Worm (Caenorhabditis elegans) whole organism, early embryonic: ENCODE results near the gene arrd-22.
"Not testable (repeated sequence)": the region's sequence is repeated elsewhere in the genome, so short reads cannot be mapped to it uniquely, and the experiment has no call there.

Experiments used
- B0310.2 ChIP-seq: sonication (generic microtip); optimal IDR thresholded peaks from 2 replicates; lab custom pipeline; 2016; ENCODE audit warnings: mild to moderate bottlenecking, missing genetic modification characterization, missing compliant biosample characterization
- F13C5.2 ChIP-seq: sonication (generic microtip); optimal IDR thresholded peaks from 2 replicates; lab custom pipeline; 2017; ENCODE audit warnings: mild to moderate bottlenecking, missing genetic modification characterization, inconsistent platforms, missing compliant biosample characterization
- aly-1 ChIP-seq: sonication (generic microtip); optimal IDR thresholded peaks from 2 replicates; lab custom pipeline; 2016; ENCODE audit warnings: missing genetic modification characterization, missing compliant biosample characterization
- ama-1 ChIP-seq: fragments of 150-350 bp; optimal IDR thresholded peaks from 2 replicates; lab custom pipeline; 2014
- ceh-13 ChIP-seq: fragments of 200-800 bp; sonication (Bioruptor generic); optimal IDR thresholded peaks from 2 replicates; lab custom pipeline; 2018; ENCODE audit warnings: mild to moderate bottlenecking, missing genetic modification characterization, missing compliant biosample characterization
- ceh-36 ChIP-seq: sonication (generic microtip); optimal IDR thresholded peaks from 2 replicates; lab custom pipeline; 2016; ENCODE audit warnings: missing genetic modification characterization, inconsistent platforms, missing compliant biosample characterization
- ets-7 ChIP-seq: sonication (generic microtip); optimal IDR thresholded peaks from 2 replicates; lab custom pipeline; 2016; ENCODE audit warnings: missing genotype, missing genetic modification characterization, missing compliant biosample characterization
- flt-1 ChIP-seq: fragments of 200-800 bp; sonication (Bioruptor generic); IDR thresholded peaks from 2 replicates; pipeline ENCODE4 v1.3.6; 2022; ENCODE audit warnings: missing genetic modification characterization, missing compliant biosample characterization
- hmbx-1 ChIP-seq: sonication (generic microtip); optimal IDR thresholded peaks from 2 replicates; lab custom pipeline; 2016; ENCODE audit warnings: mild to moderate bottlenecking, missing genetic modification characterization, missing compliant biosample characterization
- hmg-4 ChIP-seq: fragments of 200-800 bp; sonication (Bioruptor generic); optimal IDR thresholded peaks from 2 replicates; lab custom pipeline; 2018; ENCODE audit warnings: mild to moderate bottlenecking, missing genetic modification characterization, missing compliant biosample characterization
- hnd-1 ChIP-seq: sonication (generic microtip); optimal IDR thresholded peaks from 2 replicates; lab custom pipeline; 2016; ENCODE audit warnings: missing genetic modification characterization, missing compliant biosample characterization
- pes-1 ChIP-seq: fragments of 200-800 bp; sonication (Bioruptor generic); IDR thresholded peaks from 2 replicates; pipeline ENCODE4 v1.3.6; 2022; ENCODE audit warnings: missing genetic modification reagents, missing genetic modification characterization, missing compliant biosample characterization
- scrt-1 ChIP-seq: fragments of 200-800 bp; sonication (Bioruptor generic); IDR thresholded peaks from 2 replicates; pipeline ENCODE4 v1.3.6; 2022; ENCODE audit warnings: missing genetic modification characterization, missing compliant biosample characterization
- sea-1 ChIP-seq: fragments of 200-800 bp; sonication (Bioruptor generic); conservative IDR thresholded peaks from 2 replicates; pipeline ENCODE4 v1.3.6; 2022; ENCODE audit warnings: missing genetic modification characterization, missing compliant biosample characterization
- tbx-11 ChIP-seq: fragments of 200-800 bp; sonication (Bioruptor generic); IDR thresholded peaks from 2 replicates; pipeline ENCODE4 v1.3.6; 2022; ENCODE audit warnings: missing genetic modification characterization, missing compliant biosample characterization
- tbx-37 ChIP-seq: fragments of 200-800 bp; sonication (Bioruptor generic); conservative IDR thresholded peaks from 2 replicates; pipeline ENCODE4 v1.3.6; 2022; ENCODE audit warnings: missing genetic modification reagents, missing genetic modification characterization, missing compliant biosample characterization
- tra-4 ChIP-seq: sonication (generic microtip); optimal IDR thresholded peaks from 2 replicates; lab custom pipeline; 2017; ENCODE audit warnings: missing genetic modification characterization, missing compliant biosample characterization

Gene arrd-22

DNA sequence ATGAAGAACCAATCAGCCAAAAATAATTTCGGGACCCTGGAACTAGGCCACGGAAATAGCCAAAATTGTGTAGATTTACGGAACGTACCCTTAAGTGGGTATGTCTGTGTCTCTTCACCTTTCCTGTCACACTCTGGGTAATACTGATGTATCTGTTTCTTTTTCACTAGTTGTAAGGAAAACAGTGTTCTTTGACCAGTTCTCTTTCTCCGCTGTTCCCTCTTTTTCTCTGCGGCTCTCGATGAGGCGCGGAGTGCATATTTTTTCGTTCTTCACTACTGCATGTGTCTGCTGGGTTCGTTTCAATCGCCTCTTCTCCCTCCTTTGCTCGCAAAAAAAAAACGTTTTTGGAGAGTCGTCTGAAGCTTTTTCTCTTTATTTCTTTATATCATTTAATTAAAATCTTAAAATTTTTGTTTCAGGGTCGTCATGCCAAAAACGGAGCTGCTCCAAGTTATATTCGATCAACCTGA, at the start of gene arrd-22:
Gene arrd-22, plus strand, starts transcription at position 423 of the 473 bp plus-strand sequence.
- no peak for TF ChIP-seq hmg-4
- no peak for TF ChIP-seq F13C5.2 (tag; lab: Kevin White, UChicago)
- no peak for TF ChIP-seq pes-1
- TF ChIP-seq sea-1, result no peak
- no peak for TF ChIP-seq tbx-37 (GFP tag; lab: Robert Waterston, UW)
- TF ChIP-seq flt-1 (GFP tag; lab: Robert Waterston, UW), result no peak
- no peak for TF ChIP-seq aly-1 (tag; lab: Kevin White, UChicago)
- TF ChIP-seq ets-7 (tag; lab: Kevin White, UChicago), result no peak
- TF ChIP-seq B0310.2 (tag; lab: Kevin White, UChicago), result no peak
- TF ChIP-seq hnd-1 (tag; lab: Kevin White, UChicago), result no peak
- no peak for TF ChIP-seq ama-1 (lab: Kevin White, UChicago)
- TF ChIP-seq tra-4 (tag; lab: Kevin White, UChicago), result no peak

DNA sequence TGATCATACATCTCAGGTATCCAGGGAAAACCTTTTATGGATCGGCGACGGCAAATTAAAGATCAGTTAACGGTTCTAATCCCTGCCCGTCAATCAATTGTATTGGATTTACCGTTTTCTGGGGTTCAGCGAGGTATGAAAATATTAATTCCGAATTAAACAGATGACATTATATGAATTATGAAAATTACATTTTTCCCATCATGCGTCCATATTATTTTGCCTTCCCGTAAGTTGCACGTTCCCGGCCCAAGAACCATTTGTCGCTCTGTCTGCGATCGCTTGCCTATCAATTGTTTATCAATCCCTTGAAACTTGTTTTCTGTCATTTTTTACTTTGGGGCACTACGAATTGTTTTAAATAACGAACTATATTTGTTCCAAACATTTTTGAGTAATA, 48.7 kb upstream of the arrd-22 start:
- TF ChIP-seq F13C5.2 (tag; lab: Kevin White, UChicago), result no peak
- TF ChIP-seq ceh-13 (GFP tag; lab: Kevin White, UChicago), result no peak
- TF ChIP-seq pes-1, result no peak

DNA sequence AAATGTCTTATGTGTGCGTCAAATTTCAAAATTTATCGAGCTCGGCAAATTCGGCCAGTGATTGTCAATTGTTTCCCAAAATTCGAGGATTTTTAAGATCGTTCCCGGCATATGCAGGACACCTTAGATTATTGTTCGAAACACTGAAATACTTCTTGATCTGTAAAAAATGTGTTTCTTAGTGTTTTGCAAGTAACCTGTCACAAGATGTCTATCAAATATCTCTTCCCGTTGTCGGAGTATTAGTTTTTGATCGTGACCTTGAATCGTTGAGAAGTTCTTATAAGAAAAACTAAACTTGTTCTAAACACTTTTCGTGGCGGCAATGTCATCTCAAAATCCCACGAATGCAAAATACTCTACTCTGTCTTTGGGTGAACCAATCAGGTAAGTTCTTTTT, 47.8 kb upstream of the arrd-22 start, which contains the start of gene C04E12.4:
Gene C04E12.4, plus strand, starts transcription at position 301 of the 400 bp plus-strand sequence.
- TF ChIP-seq tbx-11 (GFP tag; lab: Robert Waterston, UW) (no peak), hmbx-1 (tag; lab: Kevin White, UChicago) (no peak), tbx-37 (GFP tag; lab: Robert Waterston, UW) (no peak), aly-1 (tag; lab: Kevin White, UChicago) (no peak), pes-1 (no peak), flt-1 (GFP tag; lab: Robert Waterston, UW) (no peak), F13C5.2 (tag; lab: Kevin White, UChicago) (no peak)

DNA sequence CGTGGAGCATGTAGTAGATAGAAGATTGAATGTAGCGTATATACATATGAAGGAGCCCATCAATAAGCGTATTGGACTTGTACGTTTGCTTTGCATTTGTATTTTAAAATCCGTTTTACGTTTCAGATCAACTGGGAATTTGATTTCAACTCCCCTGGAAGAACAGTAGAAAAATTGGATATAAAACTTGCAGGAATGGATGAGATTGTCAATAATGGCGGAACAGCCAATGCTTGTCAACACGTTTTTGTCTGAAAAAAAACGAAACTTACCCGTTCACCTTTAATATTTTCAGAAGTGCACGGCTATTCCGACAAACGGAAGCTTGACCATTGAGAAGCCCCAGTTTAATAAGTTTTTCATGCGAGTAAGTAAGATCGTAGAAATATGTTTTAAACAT, 42.5 kb upstream of the arrd-22 start, which contains the start of gene C04E12.2:
Gene C04E12.2, plus strand, starts transcription at position 301 of the 400 bp plus-strand sequence.
- TF ChIP-seq tbx-11 (GFP tag; lab: Robert Waterston, UW); flt-1 (GFP tag; lab: Robert Waterston, UW); hmbx-1 (tag; lab: Kevin White, UChicago): not testable (repeated sequence)

DNA sequence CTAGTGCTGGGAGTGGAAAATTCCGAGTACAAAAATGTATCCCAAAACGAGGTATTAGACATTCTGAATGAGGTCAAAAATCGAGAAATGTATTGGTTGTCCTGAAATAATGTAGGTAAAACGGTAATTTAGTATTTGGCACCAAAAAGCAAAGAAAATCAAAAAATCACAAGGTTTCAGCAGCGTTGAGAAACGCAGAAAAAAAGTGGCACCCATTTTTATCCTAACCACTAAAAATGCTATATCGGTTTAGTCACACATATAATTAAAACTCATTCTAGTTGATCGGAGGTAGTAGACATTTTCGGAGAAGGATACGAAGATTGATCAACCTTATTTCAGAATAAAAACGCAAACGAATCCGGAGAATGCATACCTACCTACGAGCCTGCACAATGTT, 37.6 kb upstream of the arrd-22 start, which contains the start of gene srx-121:
Gene srx-121, minus strand, starts transcription at position 101 of the 400 bp plus-strand sequence.
- no peak for TF ChIP-seq scrt-1
- TF ChIP-seq ceh-36, result no peak
- TF ChIP-seq hmbx-1 (tag; lab: Kevin White, UChicago), result no peak
- no peak for TF ChIP-seq B0310.2 (tag; lab: Kevin White, UChicago)
- no peak for TF ChIP-seq tbx-11 (GFP tag; lab: Robert Waterston, UW)
- TF ChIP-seq tbx-37 (GFP tag; lab: Robert Waterston, UW), result no peak
- TF ChIP-seq hnd-1 (tag; lab: Kevin White, UChicago), result no peak
- TF ChIP-seq pes-1, result no peak
- TF ChIP-seq sea-1, result no peak
- TF ChIP-seq F13C5.2 (tag; lab: Kevin White, UChicago), result no peak

DNA sequence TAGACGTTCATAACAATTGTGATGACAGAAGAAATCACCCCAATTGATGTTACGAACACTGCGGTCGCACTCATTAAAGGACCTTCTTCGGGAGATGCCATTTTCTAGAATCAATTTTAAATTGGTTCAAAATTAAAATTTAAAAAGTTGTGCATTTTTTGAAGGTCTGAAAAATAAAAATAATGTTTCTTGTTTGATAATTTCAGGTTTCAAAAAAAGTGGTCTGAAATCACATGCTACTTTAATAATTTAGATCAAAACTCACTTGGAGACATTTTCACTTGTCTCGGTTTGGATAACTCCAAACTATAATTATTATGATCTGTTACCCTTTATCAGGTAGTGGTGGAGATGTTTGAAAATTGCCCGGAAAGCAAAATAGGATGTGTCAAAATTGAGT, 33.3 kb upstream of the arrd-22 start, which contains the start of gene srbc-2:
Gene srbc-2, minus strand, starts transcription at position 101 of the 400 bp plus-strand sequence.
- TF ChIP-seq flt-1 (GFP tag; lab: Robert Waterston, UW), result no peak

DNA sequence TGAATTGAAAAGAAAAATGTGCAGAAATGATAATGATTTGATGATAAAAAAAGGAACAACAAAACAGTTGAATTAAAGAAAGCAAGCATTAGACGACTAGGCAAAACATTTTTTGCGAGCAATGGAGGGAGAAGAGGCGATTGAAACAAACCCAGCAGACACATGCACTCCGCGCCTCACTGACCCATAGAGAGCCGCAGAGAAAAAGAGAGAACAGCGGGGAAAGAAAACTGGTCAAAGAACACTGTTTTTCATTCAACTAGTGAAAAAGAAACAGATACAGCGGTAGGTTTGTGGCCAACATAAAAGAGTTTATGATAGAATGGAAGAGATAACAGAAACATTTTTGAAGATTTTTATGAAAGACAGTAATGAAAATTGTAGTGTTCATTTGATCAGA, 22.0 kb upstream of the arrd-22 start:
- no peak for TF ChIP-seq flt-1 (GFP tag; lab: Robert Waterston, UW)
- TF ChIP-seq scrt-1, result no peak
- no peak for TF ChIP-seq hmg-4
- TF ChIP-seq pes-1, result no peak
- TF ChIP-seq hnd-1 (tag; lab: Kevin White, UChicago), result no peak
- no peak for TF ChIP-seq aly-1 (tag; lab: Kevin White, UChicago)
- TF ChIP-seq sea-1, result no peak
- TF ChIP-seq F13C5.2 (tag; lab: Kevin White, UChicago), result no peak
- no peak for TF ChIP-seq B0310.2 (tag; lab: Kevin White, UChicago)
- no peak for TF ChIP-seq ama-1 (lab: Kevin White, UChicago)
- no peak for TF ChIP-seq hmbx-1 (tag; lab: Kevin White, UChicago)
- no peak for TF ChIP-seq ets-7 (tag; lab: Kevin White, UChicago)
- TF ChIP-seq ceh-13 (GFP tag; lab: Kevin White, UChicago), result no peak
- no peak for TF ChIP-seq tbx-11 (GFP tag; lab: Robert Waterston, UW)
- TF ChIP-seq ceh-36, result no peak

DNA sequence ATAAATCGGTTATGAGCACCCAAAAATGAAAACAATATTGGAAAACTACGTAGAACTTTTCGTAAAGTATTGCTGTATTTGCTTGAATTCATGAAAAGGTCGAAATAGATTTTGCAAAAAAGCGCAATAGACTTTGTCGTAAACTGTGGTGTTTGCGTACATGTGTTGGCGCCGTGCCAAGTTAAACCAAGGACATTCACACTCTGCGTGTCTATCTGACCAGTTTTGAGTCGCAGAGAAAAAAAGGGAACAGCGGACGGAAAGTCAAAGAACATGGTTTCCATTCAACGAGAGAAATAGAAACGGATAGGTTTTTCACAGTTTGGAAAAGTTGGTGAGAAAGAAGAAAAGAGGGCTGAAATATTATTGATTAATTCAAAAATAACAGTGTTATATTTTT, 19.3 kb upstream of the arrd-22 start:
- TF ChIP-seq B0310.2 (tag; lab: Kevin White, UChicago) (no peak), tra-4 (tag; lab: Kevin White, UChicago) (no peak), aly-1 (tag; lab: Kevin White, UChicago) (no peak)

DNA sequence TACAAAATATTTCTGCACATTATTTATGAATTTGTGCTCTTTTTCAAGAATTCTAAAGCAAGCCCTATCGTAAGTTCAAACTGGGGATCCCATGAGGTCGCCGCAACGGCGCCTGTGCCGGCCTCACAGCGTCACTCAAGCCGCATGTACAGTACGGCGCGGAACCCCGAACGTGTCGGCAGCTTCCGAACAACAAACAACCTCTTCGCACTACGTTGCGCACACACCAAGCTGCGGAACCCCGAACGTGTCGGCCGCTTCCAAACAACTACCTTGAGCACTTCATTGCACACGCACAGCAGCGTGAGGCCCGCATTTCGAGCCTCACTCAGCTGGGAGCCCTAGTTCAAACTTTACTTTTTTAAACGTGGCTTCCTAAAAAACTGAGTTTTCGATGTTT, 16.3 kb upstream of the arrd-22 start:
- TF ChIP-seq hmbx-1 (tag; lab: Kevin White, UChicago), result no peak
- no peak for TF ChIP-seq scrt-1
- no peak for TF ChIP-seq pes-1
- no peak for TF ChIP-seq hmg-4
- TF ChIP-seq ama-1 (lab: Kevin White, UChicago), result no peak
- no peak for TF ChIP-seq ceh-13 (GFP tag; lab: Kevin White, UChicago)
- no peak for TF ChIP-seq tra-4 (tag; lab: Kevin White, UChicago)
- TF ChIP-seq sea-1, result no peak
- TF ChIP-seq F13C5.2 (tag; lab: Kevin White, UChicago), result no peak
- no peak for TF ChIP-seq tbx-11 (GFP tag; lab: Robert Waterston, UW)
- no peak for TF ChIP-seq hnd-1 (tag; lab: Kevin White, UChicago)
- TF ChIP-seq flt-1 (GFP tag; lab: Robert Waterston, UW), result no peak
- TF ChIP-seq B0310.2 (tag; lab: Kevin White, UChicago), result no peak
- TF ChIP-seq ceh-36, result no peak
- TF ChIP-seq ets-7 (tag; lab: Kevin White, UChicago), result no peak
